Fruit fly (Drosophila melanogaster): ENCODE results near the gene nkd.

nkd gene

DNA sequence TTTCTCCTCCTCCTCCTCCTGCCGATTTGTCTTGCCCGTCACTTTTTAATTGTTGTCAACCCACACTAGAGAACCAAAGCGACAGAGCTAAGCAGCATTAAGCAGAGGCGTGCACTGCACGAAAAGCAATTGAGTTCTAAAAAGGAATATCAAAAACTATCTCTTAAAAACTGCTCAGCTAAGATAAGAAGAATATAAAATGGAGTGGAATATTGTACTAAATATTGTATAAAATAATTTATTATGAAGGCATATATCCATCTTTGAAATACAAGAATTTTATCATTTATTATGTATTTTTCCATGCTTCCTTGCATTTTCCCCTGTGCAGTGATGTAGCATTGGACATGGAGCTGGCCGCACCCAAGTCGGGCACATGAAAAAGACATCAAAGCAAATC lies 9.8 kb upstream of the nkd start:
- TF ChIP-seq Atf6 (GFP tag; IDR thresholded peaks at IDR 0.05), result no peak
- TF ChIP-seq Dip2 (GFP tag; IDR thresholded peaks at IDR 0.05), result no peak
- TF ChIP-seq CG12236 (GFP tag; optimal IDR thresholded peaks at IDR 0.05), result no peak
- no peak for TF ChIP-seq sd (tag; optimal IDR thresholded peaks at IDR 0.05)
- TF ChIP-seq CG18262 (tag; optimal IDR thresholded peaks at IDR 0.05), result peak; percentile 15
- TF ChIP-seq chn (GFP tag; optimal IDR thresholded peaks at IDR 0.05), result no peak
- peak in 1 of 3 experiments; percentile 12 for TF ChIP-seq lola (GFP tag; optimal IDR thresholded peaks at IDR 0.05)
- TF ChIP-seq gfzf (GFP tag; optimal IDR thresholded peaks at IDR 0.05), result no peak
- no peak for TF ChIP-seq Nf-YA (GFP tag; IDR thresholded peaks at IDR 0.05)
- TF ChIP-seq CG10321 (GFP tag; IDR thresholded peaks at IDR 0.05), result no peak
- TF ChIP-seq CG6791 (GFP tag; IDR thresholded peaks at IDR 0.05; ENCODE audit: partially characterized antibody), result no peak
- no peak for TF ChIP-seq CG12104 (GFP tag; optimal IDR thresholded peaks at IDR 0.05)
- peak; percentile 7 for TF ChIP-seq grau (tag; optimal IDR thresholded peaks at IDR 0.05)
- no peak for TF ChIP-seq CG11093 (GFP tag; IDR thresholded peaks at IDR 0.05)
- TF ChIP-seq CG17361 (GFP tag; IDR thresholded peaks at IDR 0.05), result 0 out of 3 replicates have a peak, but pooled peaks have one; percentile 25
- TF ChIP-seq CTCF (GFP tag; optimal IDR thresholded peaks at IDR 0.05), result no peak
- no peak for TF ChIP-seq fd64A (GFP tag; optimal IDR thresholded peaks at IDR 0.05)
- no peak for TF ChIP-seq ewg (GFP tag; optimal IDR thresholded peaks at IDR 0.05)
- peak; percentile 14 to 20 for TF ChIP-seq bsh (GFP tag; optimal IDR thresholded peaks at IDR 0.05)
- no peak for TF ChIP-seq CG10959 (GFP tag; IDR thresholded peaks at IDR 0.05)
- TF ChIP-seq inv (GFP tag; IDR thresholded peaks at IDR 0.05; ENCODE audit: partially characterized antibody), result no peak
- TF ChIP-seq CG14014 (GFP tag; IDR thresholded peaks at IDR 0.05), result no peak
- TF ChIP-seq row (GFP tag; IDR thresholded peaks at IDR 0.05), result peak; percentile 31; the same call in 1 of the 3 replicates
- no peak for TF ChIP-seq cwo (GFP tag; optimal IDR thresholded peaks at IDR 0.05)
- TF ChIP-seq CG7745 (tag; optimal IDR thresholded peaks at IDR 0.05), result no peak
- no peak for TF ChIP-seq CG12744 (GFP tag; optimal IDR thresholded peaks at IDR 0.05)
- TF ChIP-seq fu2 (GFP tag; optimal IDR thresholded peaks at IDR 0.05), result no peak
- TF ChIP-seq CG10543 (GFP tag; optimal IDR thresholded peaks at IDR 0.05), result no peak
- no peak for TF ChIP-seq CG1832 (GFP tag; optimal IDR thresholded peaks at IDR 0.05)
- no peak for TF ChIP-seq esg (GFP tag; conservative IDR thresholded peaks at IDR 0.05)
- TF ChIP-seq kay (GFP tag; optimal IDR thresholded peaks at IDR 0.05), result no peak
- TF ChIP-seq MESR4 (GFP tag; optimal IDR thresholded peaks at IDR 0.05), result no peak
- TF ChIP-seq usp (GFP tag; optimal IDR thresholded peaks at IDR 0.05), result no peak
- no peak for TF ChIP-seq bbx (GFP tag; IDR thresholded peaks at IDR 0.05; ENCODE audit: partially characterized antibody)
- no peak for TF ChIP-seq Poxn (GFP tag; IDR thresholded peaks at IDR 0.05)
- no peak for TF ChIP-seq CG11695 (GFP tag; IDR thresholded peaks at IDR 0.05)
- no peak for TF ChIP-seq NC2α (GFP tag; optimal IDR thresholded peaks at IDR 0.05)
- no peak for TF ChIP-seq aop (GFP tag; IDR thresholded peaks at IDR 0.05)
- TF ChIP-seq C15 (GFP tag; IDR thresholded peaks at IDR 0.05), result no peak
- TF ChIP-seq sens (GFP tag), result peak; percentile 45
- TF ChIP-seq trem (tag; optimal IDR thresholded peaks at IDR 0.05), result no peak
- TF ChIP-seq nmo (GFP tag; optimal IDR thresholded peaks at IDR 0.05), result no peak
- TF ChIP-seq slou (GFP tag; optimal IDR thresholded peaks at IDR 0.05), result no peak
- TF ChIP-seq CG9609 (GFP tag; optimal IDR thresholded peaks at IDR 0.05), result no peak
- peak; percentile 19 for TF ChIP-seq CG2712 (tag; optimal IDR thresholded peaks at IDR 0.05)
- peak; percentile 5 for TF ChIP-seq CG30403 (GFP tag; optimal IDR thresholded peaks at IDR 0.05)
- TF ChIP-seq CG4282 (GFP tag; optimal IDR thresholded peaks at IDR 0.05), result no peak
- no peak for TF ChIP-seq sob (GFP tag; IDR thresholded peaks at IDR 0.05)
- TF ChIP-seq sug (tag; optimal IDR thresholded peaks at IDR 0.05), result no peak
- TF ChIP-seq CG10267 (tag; optimal IDR thresholded peaks at IDR 0.05), result peak; percentile 17
- no peak for TF ChIP-seq D19A (tag; optimal IDR thresholded peaks at IDR 0.05)
- no peak for TF ChIP-seq dan (GFP tag; IDR thresholded peaks at IDR 0.05)
- no peak for TF ChIP-seq CG4328 (GFP tag; optimal IDR thresholded peaks at IDR 0.05)
